Fruit fly (Drosophila melanogaster) S2 (cell line): ENCODE results near the gene Cftr.

Source experiments
- CG8478 ChIP-seq: fragments of >200 bp; optimal IDR thresholded peaks from 2 replicates; lab custom pipeline; 2018
- CTCF ChIP-seq, 2 experiments: fragments of >200 bp; optimal IDR thresholded peaks; 2 replicates each; lab custom pipeline; 2018

DNA sequence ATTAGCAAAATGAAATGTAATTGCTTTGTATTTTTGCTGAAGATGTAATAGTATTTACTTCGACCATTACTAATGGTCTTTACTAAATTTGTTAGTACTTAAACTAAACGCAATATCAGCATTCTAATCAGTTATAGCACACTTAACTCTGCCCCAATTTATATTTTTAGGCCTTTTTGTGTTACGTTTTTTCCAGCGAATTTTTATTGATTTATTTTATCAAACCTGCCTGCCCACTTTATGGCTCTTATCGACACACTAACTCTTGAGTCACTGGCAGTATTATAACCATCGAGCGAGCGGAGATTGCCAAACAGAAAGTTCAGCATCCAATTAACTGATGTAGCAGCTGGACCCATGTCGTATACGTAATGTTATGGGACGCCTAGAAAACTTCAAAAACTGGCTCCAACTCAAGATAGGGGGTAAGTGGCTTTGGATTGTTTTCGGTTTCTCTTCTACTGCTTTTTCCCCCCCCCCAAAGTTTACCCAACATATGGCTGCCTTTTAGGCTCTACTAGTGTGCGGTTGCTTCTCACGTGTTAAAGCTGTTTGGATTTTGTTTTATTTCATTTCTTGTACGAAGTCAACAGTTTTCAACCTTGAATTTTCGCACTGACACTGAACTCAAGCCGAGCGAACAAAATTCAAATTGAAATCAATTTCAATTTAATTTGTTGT lies 26.1 kb upstream of the Cftr start:
- TF ChIP-seq CG8478 (lab: Kevin White, UChicago) (no peak), CTCF (optimal IDR thresholded peaks at IDR 0.05; lab: Kevin White, UChicago) (no peak)
